Worm (Caenorhabditis elegans): ENCODE results near the gene srh-223.
A peak's percentile ranks its signal among the peaks of the same experiment; 100 is the strongest.

Gene srh-223

DNA sequence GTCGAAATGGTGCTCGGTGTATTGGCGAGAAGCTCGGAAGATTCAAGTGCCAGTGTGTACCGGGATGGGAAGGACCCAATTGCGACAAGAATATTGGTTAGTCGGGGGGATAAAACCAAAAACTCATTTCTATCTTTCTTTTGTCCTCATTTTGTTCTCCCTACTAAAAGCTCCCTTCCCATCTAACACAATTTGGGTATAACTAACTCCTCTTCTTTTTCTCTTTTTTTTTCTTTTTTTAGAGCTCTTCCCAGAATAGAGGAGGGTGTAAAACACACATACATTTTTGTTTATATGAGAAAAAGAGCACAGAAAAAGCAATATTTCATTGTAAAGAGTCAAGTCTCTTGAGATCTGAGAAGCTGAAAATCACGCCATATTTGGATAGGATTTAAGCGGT lies 23.5 kb downstream of the srh-223 start:
- TF ChIP-seq unc-42 (tag; optimal IDR thresholded peaks at IDR 0.05) (peak; percentile 74), C08G9.2 (tag; optimal IDR thresholded peaks at IDR 0.05) (no peak)

DNA sequence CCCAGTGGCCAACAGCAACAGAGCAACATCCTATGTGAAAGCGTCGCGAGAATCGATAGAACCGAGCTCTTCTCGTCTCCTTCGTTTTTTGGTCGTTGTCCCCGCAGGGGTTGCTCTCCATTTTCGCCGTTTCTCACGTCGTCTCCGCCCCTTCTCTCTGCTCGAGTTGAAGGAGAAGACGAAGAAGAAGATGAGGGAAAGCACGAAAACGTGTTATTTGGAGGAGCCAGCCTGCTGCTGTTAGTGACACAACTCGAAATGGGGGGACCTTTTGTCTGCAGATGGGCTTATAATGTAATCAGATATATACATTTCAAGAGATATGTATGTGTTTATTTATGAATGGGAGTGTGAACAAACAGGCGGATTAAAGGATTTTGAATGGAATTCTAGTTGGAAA lies 26.0 kb downstream of the srh-223 start, which contains the start of gene W02C12.2:
TSS of gene W02C12.2 (minus strand) at position 277 of the 400 bp plus-strand sequence.
- peak; percentile 24 for TF ChIP-seq ceh-48 (tag; optimal IDR thresholded peaks at IDR 0.05)
- peak; percentile 1 for TF ChIP-seq ceh-31 (tag; optimal IDR thresholded peaks at IDR 0.05)
- TF ChIP-seq lin-11 (tag; optimal IDR thresholded peaks at IDR 0.05) = no peak
- peak; percentile 72 for TF ChIP-seq unc-42 (tag; optimal IDR thresholded peaks at IDR 0.05)
- no peak for TF ChIP-seq hlh-13 (GFP tag; optimal IDR thresholded peaks at IDR 0.05)
- no peak for TF ChIP-seq Y22D7AL.16 (tag; optimal IDR thresholded peaks at IDR 0.05)

DNA sequence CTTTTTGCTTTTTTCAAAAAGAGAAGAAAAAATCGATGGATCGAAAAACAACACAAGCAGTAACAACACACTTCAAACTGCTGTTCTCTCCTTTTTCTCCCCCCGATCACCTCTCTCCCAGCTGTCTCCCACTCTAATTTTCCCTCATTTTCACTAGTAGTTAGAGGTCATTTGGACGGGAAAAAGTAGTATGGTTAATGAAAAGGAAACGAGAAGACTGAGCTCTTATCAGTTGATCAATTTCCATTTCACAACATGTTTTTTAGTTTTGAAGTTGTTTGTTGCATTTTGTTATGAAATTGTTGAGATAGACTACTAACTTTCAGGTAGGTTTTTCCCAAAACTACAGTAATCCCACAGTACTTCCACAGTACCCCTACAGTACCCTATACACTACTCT lies 26.7 kb downstream of the srh-223 start:
- no peak for TF ChIP-seq fax-1 (tag; optimal IDR thresholded peaks at IDR 0.05)
- TF ChIP-seq ets-4 (tag; optimal IDR thresholded peaks at IDR 0.05) = no peak
- no peak for TF ChIP-seq K02D7.2 (tag; optimal IDR thresholded peaks at IDR 0.05)
- no peak for TF ChIP-seq unc-42 (tag; optimal IDR thresholded peaks at IDR 0.05)

DNA sequence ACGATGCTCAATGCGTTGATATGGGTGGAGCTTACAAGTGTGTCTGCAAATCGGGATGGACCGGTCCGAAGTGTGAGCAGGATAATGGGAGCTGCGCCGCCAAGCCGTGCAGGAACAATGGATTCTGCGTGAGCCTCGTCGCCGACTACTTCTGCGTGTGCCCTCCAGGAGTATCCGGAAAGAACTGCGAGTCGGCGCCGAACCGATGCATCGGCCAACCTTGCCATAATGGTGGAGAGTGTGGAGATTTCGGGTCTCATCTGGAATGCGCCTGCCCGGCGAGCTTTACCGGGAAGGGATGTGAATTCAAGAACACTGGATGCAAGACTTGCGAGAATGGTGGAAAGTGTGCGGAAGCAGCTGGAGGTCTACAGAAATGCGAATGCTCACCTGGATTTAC lies 28.2 kb downstream of the srh-223 start:
- TF ChIP-seq sdc-2 (tag; optimal IDR thresholded peaks at IDR 0.05) (no peak), ceh-45 (GFP tag; IDR thresholded peaks at IDR 0.05) (no peak), fax-1 (tag; optimal IDR thresholded peaks at IDR 0.05) (no peak), gmeb-2 (tag; optimal IDR thresholded peaks at IDR 0.05) (no peak)

DNA sequence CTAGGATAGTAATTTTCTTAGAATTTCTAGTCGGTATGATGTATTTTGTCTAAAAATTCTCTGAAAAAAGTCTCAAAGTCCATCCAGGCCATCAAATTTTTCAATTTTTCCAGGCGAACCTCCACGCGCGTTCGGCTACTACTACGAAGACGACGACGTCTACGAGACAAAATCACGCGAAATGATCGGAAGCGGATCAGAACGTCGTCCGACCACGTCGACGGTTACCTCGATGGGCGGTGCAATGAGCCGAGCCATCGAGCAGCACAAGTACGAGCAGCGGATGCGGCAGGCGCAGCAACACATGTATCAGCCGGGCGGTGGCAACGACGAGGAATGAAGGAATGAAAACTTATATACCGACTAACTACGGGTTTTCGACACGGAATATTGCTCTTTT lies 31.9 kb downstream of the srh-223 start:
- TF ChIP-seq odd-2 (tag; optimal IDR thresholded peaks at IDR 0.05) = no peak
- no peak for TF ChIP-seq nhr-232 (tag; optimal IDR thresholded peaks at IDR 0.05)
- no peak for TF ChIP-seq ceh-34 (tag; optimal IDR thresholded peaks at IDR 0.05)
- no peak for TF ChIP-seq K09A11.1 (tag; optimal IDR thresholded peaks at IDR 0.05; ENCODE audit: insufficient read depth)
- TF ChIP-seq fkh-10 (GFP tag; optimal IDR thresholded peaks at IDR 0.05) = no peak
- no peak for TF ChIP-seq ceh-9 (tag; optimal IDR thresholded peaks at IDR 0.05)
- TF ChIP-seq ceh-6 (GFP tag; optimal IDR thresholded peaks at IDR 0.05) = no peak
- no peak for TF ChIP-seq Y22D7AL.16 (tag; optimal IDR thresholded peaks at IDR 0.05)
- no peak for TF ChIP-seq tbx-7 (tag; optimal IDR thresholded peaks at IDR 0.05)
- no peak for TF ChIP-seq K02D7.2 (tag; optimal IDR thresholded peaks at IDR 0.05)
- TF ChIP-seq pqm-1 (tag; optimal IDR thresholded peaks at IDR 0.05) = no peak
- no peak for TF ChIP-seq pha-4 (tag; optimal IDR thresholded peaks at IDR 0.05)
- no peak for TF ChIP-seq ets-4 (tag; optimal IDR thresholded peaks at IDR 0.05)
- TF ChIP-seq ceh-45 (GFP tag; IDR thresholded peaks at IDR 0.05) = no peak
- TF ChIP-seq ceh-31 (tag; optimal IDR thresholded peaks at IDR 0.05) = no peak
- no peak for TF ChIP-seq unc-55 (GFP tag; optimal IDR thresholded peaks at IDR 0.05)
- TF ChIP-seq hlh-6 (tag; optimal IDR thresholded peaks at IDR 0.05) = no peak

DNA sequence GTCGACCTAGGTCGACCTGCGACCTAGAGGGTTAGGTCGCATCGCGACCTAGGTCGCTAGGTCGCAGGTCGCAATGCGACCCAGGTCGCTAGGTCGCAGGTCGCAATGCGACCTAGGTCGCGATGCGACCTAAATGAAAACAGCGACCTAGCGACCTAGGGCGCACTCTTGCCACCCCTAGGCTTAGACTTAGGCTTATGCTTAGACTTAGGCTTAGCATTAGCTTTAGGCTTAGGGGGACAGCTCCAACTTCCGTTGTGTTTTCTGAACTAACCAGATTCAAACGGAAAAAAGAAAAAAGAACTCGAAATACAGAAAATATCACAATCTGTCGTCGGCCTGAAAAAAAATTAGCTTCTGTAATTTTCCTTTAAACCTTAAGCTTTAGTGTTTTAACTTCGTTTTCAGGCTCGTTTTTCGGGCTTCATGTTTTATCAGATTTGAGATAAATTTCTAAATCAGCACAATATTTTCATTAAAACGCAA lies 32.7 kb downstream of the srh-223 start:
- TF ChIP-seq F13H6.1 (tag; optimal IDR thresholded peaks at IDR 0.05) = no peak
- no peak for TF ChIP-seq ceh-19 (GFP tag; optimal IDR thresholded peaks at IDR 0.05)
- no peak for TF ChIP-seq ceh-45 (GFP tag; IDR thresholded peaks at IDR 0.05)
- TF ChIP-seq elt-4 (tag; optimal IDR thresholded peaks at IDR 0.05) = no peak
- TF ChIP-seq lin-11 (tag; optimal IDR thresholded peaks at IDR 0.05) = no peak
- no peak for TF ChIP-seq npax-4 (tag; optimal IDR thresholded peaks at IDR 0.05)
- TF ChIP-seq C08G9.2 (tag; optimal IDR thresholded peaks at IDR 0.05) = no peak
- no peak for TF ChIP-seq nfya-1 (tag; optimal IDR thresholded peaks at IDR 0.05)
- no peak for TF ChIP-seq Y22D7AL.16 (tag; optimal IDR thresholded peaks at IDR 0.05)
- TF ChIP-seq rnt-1 (tag; optimal IDR thresholded peaks at IDR 0.05) = no peak

All from whole organism, late embryonic.